Fruit fly (Drosophila melanogaster) whole organism, embryonic: ENCODE data around the gene BG642167.

Experiments
- CG10267 ChIP-seq: fragments of 200-800 bp; sonication (Bioruptor generic); optimal IDR thresholded peaks from 2 replicates; lab custom pipeline; 2018; ENCODE audit warnings: missing biosample characterization, mild to moderate bottlenecking, missing genetic modification characterization, moderate library complexity
- CG12299 ChIP-seq: fragments of 200-800 bp; sonication (Bioruptor generic); optimal IDR thresholded peaks from 2 replicates; lab custom pipeline; 2018; ENCODE audit warnings: missing biosample characterization, mild to moderate bottlenecking, missing genetic modification characterization
- CG13894 ChIP-seq: fragments of 200-800 bp; sonication (Bioruptor generic); optimal IDR thresholded peaks from 3 replicates; lab custom pipeline; 2018; ENCODE audit warnings: missing biosample characterization, mild to moderate bottlenecking, missing genetic modification characterization, moderate library complexity
- CG3065 ChIP-seq: fragments of 200-800 bp; sonication (Bioruptor generic); optimal IDR thresholded peaks from 2 replicates; lab custom pipeline; 2016; ENCODE audit warnings: missing biosample characterization, missing genetic modification characterization
- CG34376 ChIP-seq: fragments of 200-800 bp; sonication (Bioruptor generic); optimal IDR thresholded peaks from 2 replicates; lab custom pipeline; 2018; ENCODE audit warnings: missing biosample characterization, mild to moderate bottlenecking, missing genetic modification characterization
- CG4820 ChIP-seq: fragments of 200-800 bp; sonication (Bioruptor generic); optimal IDR thresholded peaks from 3 replicates; lab custom pipeline; 2016; ENCODE audit warnings: missing biosample characterization, missing genetic modification characterization
- CG9932 ChIP-seq: fragments of 200-800 bp; sonication (Bioruptor generic); IDR thresholded peaks from 2 replicates; pipeline ENCODE4 v1.3.6; 2022; ENCODE audit warnings: missing biosample characterization, missing genetic modification characterization
- Ptx1 ChIP-seq: fragments of 200-800 bp; sonication (Bioruptor generic); IDR thresholded peaks from 2 replicates; pipeline ENCODE4 v1.3.6; 2022; ENCODE audit warnings: missing biosample characterization, missing genetic modification characterization
- Ssrp ChIP-seq: fragments of 200-800 bp; sonication (Bioruptor generic); optimal IDR thresholded peaks from 2 replicates; lab custom pipeline; 2018; ENCODE audit warnings: missing biosample characterization, mild to moderate bottlenecking, missing genetic modification characterization, moderate library complexity
- ems ChIP-seq: fragments of 200-800 bp; sonication (Bioruptor generic); optimal IDR thresholded peaks from 3 replicates; lab custom pipeline; 2016; ENCODE audit warnings: missing biosample characterization, missing genetic modification characterization
- fd64A ChIP-seq: fragments of 200-800 bp; sonication (Bioruptor generic); optimal IDR thresholded peaks from 3 replicates; lab custom pipeline; 2018; ENCODE audit warnings: missing biosample characterization, mild to moderate bottlenecking, missing genetic modification characterization
- ham ChIP-seq: fragments of 200-800 bp; sonication (Bioruptor generic); IDR thresholded peaks from 2 replicates; pipeline ENCODE4 v1.3.6; 2022; ENCODE audit warnings: missing biosample characterization, missing genetic modification characterization
- twi ChIP-seq: fragments of 200-800 bp; optimal IDR thresholded peaks from 2 replicates; lab custom pipeline; 2019; ENCODE audit warnings: missing biosample characterization, mild to moderate bottlenecking, missing genetic modification characterization, moderate library complexity

DNA sequence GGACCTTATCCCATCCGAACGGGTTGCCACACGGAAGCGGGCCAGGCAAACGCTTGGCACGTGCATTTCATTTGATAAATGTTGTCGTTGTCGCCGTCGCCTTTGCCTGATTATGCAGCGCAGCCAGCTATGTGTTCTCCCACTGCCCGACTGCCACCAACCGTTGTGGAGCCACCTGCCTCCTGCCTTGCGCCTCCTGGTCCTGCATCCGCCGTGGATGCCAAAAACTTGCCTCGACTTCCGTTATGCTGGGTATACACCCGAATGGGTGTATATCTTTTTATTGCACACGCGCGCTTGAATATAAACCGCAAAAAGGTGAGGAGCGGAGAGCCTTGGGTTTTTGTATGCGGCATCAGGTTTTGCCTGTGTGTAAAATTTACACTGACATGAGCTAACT lies 14.4 kb upstream of the BG642167 start:
- TF ChIP-seq CG9932 (GFP tag; lab: Robert Waterston, UW) (no peak), CG12299 (tag; lab: Kevin White, UChicago) (no peak), CG34376 (GFP tag; lab: Kevin White, UChicago) (no peak), twi (tag; lab: Kevin White, UChicago) (no peak), CG4820 (no peak), CG13894 (no peak), CG3065 (GFP tag; lab: Kevin White, UChicago) (no peak), fd64A (GFP tag; lab: Kevin White, UChicago) (no peak), Ssrp (no peak), ham (GFP tag; lab: Robert Waterston, UW) (no peak), ems (GFP tag; lab: Kevin White, UChicago) (no peak), Ptx1 (no peak), CG10267 (tag; lab: Kevin White, UChicago) (no peak)
